Worm (Caenorhabditis elegans) whole organism, mixed stage, embryonic: ENCODE results near the gene ugt-62.

Experiments used
- M03D4.4 ChIP-seq: sonication (generic microtip); optimal IDR thresholded peaks from 2 replicates; lab custom pipeline; 2017; ENCODE audit warnings: mild to moderate bottlenecking, missing genetic modification characterization, missing compliant biosample characterization
- blmp-1 ChIP-seq: fragments of 150-350 bp; optimal IDR thresholded peaks from 2 replicates; lab custom pipeline; 2014; ENCODE audit warnings: missing biosample characterization, missing genetic modification characterization
- ceh-39 ChIP-seq: fragments of 150-350 bp; optimal IDR thresholded peaks from 2 replicates; lab custom pipeline; 2014; ENCODE audit warnings: missing biosample characterization, missing genetic modification characterization
- ceh-43 ChIP-seq: fragments of 200-800 bp; sonication (Bioruptor generic); optimal IDR thresholded peaks from 2 replicates; lab custom pipeline; 2018; ENCODE audit warnings: mild to moderate bottlenecking, missing genetic modification characterization, moderate library complexity, missing compliant biosample characterization
- ceh-83 ChIP-seq: fragments of 200-800 bp; sonication (Bioruptor generic); optimal IDR thresholded peaks from 2 replicates; lab custom pipeline; 2018; ENCODE audit warnings: mild to moderate bottlenecking, missing genetic modification characterization, missing compliant biosample characterization
- drap-1 ChIP-seq: fragments of 200-800 bp; sonication (Bioruptor generic); optimal IDR thresholded peaks from 3 replicates; lab custom pipeline; 2018; ENCODE audit warnings: mild to moderate bottlenecking, missing genetic modification characterization, missing compliant biosample characterization
- elt-1 ChIP-seq: sonication (generic microtip); optimal IDR thresholded peaks from 2 replicates; lab custom pipeline; 2017; ENCODE audit warnings: missing genetic modification characterization, mild to moderate bottlenecking, missing compliant biosample characterization, antibody characterized with exemption, moderate library complexity, borderline replicate concordance; ENCODE audit not compliant: insufficient read depth
- elt-3 ChIP-seq: fragments of 150-350 bp; optimal IDR thresholded peaks from 2 replicates; lab custom pipeline; 2014; ENCODE audit warnings: missing biosample characterization, missing genetic modification characterization
- flh-1 ChIP-seq: fragments of 200-800 bp; sonication (Bioruptor generic); optimal IDR thresholded peaks from 2 replicates; lab custom pipeline; 2018; ENCODE audit warnings: mild to moderate bottlenecking, missing genetic modification characterization, moderate library complexity, missing compliant biosample characterization
- ham-2 ChIP-seq: fragments of 200-800 bp; sonication (Bioruptor generic); optimal IDR thresholded peaks from 2 replicates; lab custom pipeline; 2018; ENCODE audit warnings: mild to moderate bottlenecking, missing genetic modification characterization, missing compliant biosample characterization
- hlh-1 ChIP-seq: fragments of 150-350 bp; optimal IDR thresholded peaks from 2 replicates; lab custom pipeline; 2014; ENCODE audit warnings: missing biosample characterization, missing genetic modification reagents, missing genetic modification characterization
- lin-32 ChIP-seq: fragments of 200-800 bp; sonication (Bioruptor generic); optimal IDR thresholded peaks from 2 replicates; lab custom pipeline; 2018; ENCODE audit warnings: mild to moderate bottlenecking, missing genetic modification characterization, missing compliant biosample characterization
- lsy-2 ChIP-seq: fragments of 150-350 bp; optimal IDR thresholded peaks from 2 replicates; lab custom pipeline; 2014; ENCODE audit warnings: missing biosample characterization, missing genetic modification characterization
- mep-1 ChIP-seq: fragments of 150-350 bp; optimal IDR thresholded peaks from 2 replicates; lab custom pipeline; 2017; ENCODE audit warnings: missing biosample characterization, missing genetic modification reagents, missing genetic modification characterization, inconsistent platforms
- mls-2 ChIP-seq: sonication (generic microtip); optimal IDR thresholded peaks from 2 replicates; lab custom pipeline; 2016; ENCODE audit warnings: mild to moderate bottlenecking, missing genetic modification characterization, moderate library complexity, missing compliant biosample characterization
- nhr-12 ChIP-seq: fragments of 150-350 bp; optimal IDR thresholded peaks from 2 replicates; lab custom pipeline; 2014; ENCODE audit warnings: missing biosample characterization, missing genetic modification characterization
- nhr-2 ChIP-seq: fragments of 150-350 bp; optimal IDR thresholded peaks from 2 replicates; lab custom pipeline; 2014; ENCODE audit warnings: missing biosample characterization, missing genetic modification characterization
- nhr-237 ChIP-seq: fragments of 150-350 bp; optimal IDR thresholded peaks from 2 replicates; lab custom pipeline; 2014; ENCODE audit warnings: missing biosample characterization, missing genetic modification characterization
- nhr-28 ChIP-seq: fragments of 150-350 bp; optimal IDR thresholded peaks from 2 replicates; lab custom pipeline; 2014; ENCODE audit warnings: missing biosample characterization, missing genetic modification characterization
- nhr-76 ChIP-seq: sonication (generic microtip); optimal IDR thresholded peaks from 2 replicates; lab custom pipeline; 2017; ENCODE audit warnings: missing biosample characterization, missing genetic modification characterization
- pha-4 ChIP-seq: fragments of 150-350 bp; optimal IDR thresholded peaks from 2 replicates; lab custom pipeline; 2018; ENCODE audit warnings: missing biosample characterization, missing genetic modification reagents, missing genetic modification characterization
- sem-2 ChIP-seq: fragments of 200-800 bp; sonication (Bioruptor generic); optimal IDR thresholded peaks from 2 replicates; lab custom pipeline; 2018; ENCODE audit warnings: mild to moderate bottlenecking, missing genetic modification characterization, missing compliant biosample characterization
- snpc-4 ChIP-seq: fragments of 150-350 bp; optimal IDR thresholded peaks from 2 replicates; lab custom pipeline; 2014; ENCODE audit warnings: missing biosample characterization, missing genetic modification characterization
- sptf-1 ChIP-seq: sonication (generic microtip); optimal IDR thresholded peaks from 2 replicates; lab custom pipeline; 2017; ENCODE audit warnings: mild to moderate bottlenecking, missing genetic modification characterization, moderate library complexity, missing compliant biosample characterization
- tbx-8 ChIP-seq: fragments of 200-800 bp; sonication (Bioruptor generic); optimal IDR thresholded peaks from 2 replicates; lab custom pipeline; 2018; ENCODE audit warnings: mild to moderate bottlenecking, missing genetic modification characterization, moderate library complexity, missing compliant biosample characterization
- unc-39 ChIP-seq: fragments of 150-350 bp; optimal IDR thresholded peaks from 2 replicates; lab custom pipeline; 2014; ENCODE audit warnings: missing biosample characterization, missing genetic modification characterization
- unc-62 ChIP-seq: fragments of 150-350 bp; optimal IDR thresholded peaks from 2 replicates; lab custom pipeline; 2014; ENCODE audit warnings: missing biosample characterization, missing genetic modification reagents, missing genetic modification characterization
- zip-8 ChIP-seq: fragments of 150-350 bp; optimal IDR thresholded peaks from 2 replicates; lab custom pipeline; 2014; ENCODE audit warnings: missing biosample characterization, missing genetic modification characterization
- ztf-11 ChIP-seq: fragments of 150-350 bp; optimal IDR thresholded peaks from 2 replicates; lab custom pipeline; 2014; ENCODE audit warnings: missing biosample characterization, missing genetic modification characterization

ugt-62 gene

ce11 chrIII:4498938-4499337 lies 41.5 kb downstream of the ugt-62 start, which contains the start of the genes C07G2.5 and atf-7:
Gene C07G2.5 (minus strand): TSS chrIII:4499038.
Gene atf-7 (minus strand): TSS chrIII:4499045.
- no peak for TF ChIP-seq nhr-76 (tag; lab: Kevin White, UChicago)
- no peak for TF ChIP-seq ztf-11 (tag; lab: Kevin White, UChicago)
- no peak for TF ChIP-seq flh-1 (GFP tag; lab: Kevin White, UChicago)
- TF ChIP-seq nhr-237 (tag; lab: Kevin White, UChicago): no peak
- no peak for TF ChIP-seq elt-3 (tag; lab: Kevin White, UChicago)
- TF ChIP-seq pha-4 (tag; lab: Kevin White, UChicago): no peak
- TF ChIP-seq lsy-2 (tag; lab: Kevin White, UChicago): no peak
- TF ChIP-seq unc-39 (tag; lab: Kevin White, UChicago): no peak
- no peak for TF ChIP-seq ham-2 (GFP tag; lab: Kevin White, UChicago)
- no peak for TF ChIP-seq mep-1 (tag; lab: Kevin White, UChicago)
- TF ChIP-seq sptf-1 (tag; lab: Kevin White, UChicago): no peak
- no peak for TF ChIP-seq hlh-1 (tag; lab: Kevin White, UChicago)
- no peak for TF ChIP-seq blmp-1
- TF ChIP-seq snpc-4: no peak
- no peak for TF ChIP-seq drap-1 (GFP tag; lab: Kevin White, UChicago)
- no peak for TF ChIP-seq nhr-12 (tag; lab: Kevin White, UChicago)

- TF ChIP-seq nhr-2 (tag; lab: Kevin White, UChicago): no peak
- peak; percentile 29 for TF ChIP-seq zip-8 (tag; lab: Kevin White, UChicago)
- no peak for TF ChIP-seq flh-1 (GFP tag; lab: Kevin White, UChicago)
Measured at ce11 chrIII:4496085-4496484, 44.3 kb downstream of the ugt-62 start.

ce11 chrIII:4495685-4496084 lies 44.7 kb downstream of the ugt-62 start:
- TF ChIP-seq sptf-1 (tag; lab: Kevin White, UChicago) (no peak), blmp-1 (no peak), mls-2 (tag; lab: Kevin White, UChicago) (no peak), sem-2 (GFP tag; lab: Kevin White, UChicago) (no peak), zip-8 (tag; lab: Kevin White, UChicago) (no peak), ceh-39 (tag; lab: Kevin White, UChicago) (no peak)

ce11 chrIII:4495250-4495649 lies 45.2 kb downstream of the ugt-62 start:
- no peak for TF ChIP-seq M03D4.4 (tag; lab: Kevin White, UChicago)
- TF ChIP-seq tbx-8 (GFP tag; lab: Kevin White, UChicago): no peak
- no peak for TF ChIP-seq ham-2 (GFP tag; lab: Kevin White, UChicago)
- no peak for TF ChIP-seq flh-1 (GFP tag; lab: Kevin White, UChicago)
- no peak for TF ChIP-seq lsy-2 (tag; lab: Kevin White, UChicago)
- TF ChIP-seq lin-32: no peak
- no peak for TF ChIP-seq ceh-39 (tag; lab: Kevin White, UChicago)
- no peak for TF ChIP-seq mls-2 (tag; lab: Kevin White, UChicago)
- TF ChIP-seq elt-1 (tag; lab: Kevin White, UChicago): no peak
- no peak for TF ChIP-seq nhr-28 (tag; lab: Kevin White, UChicago)

ce11 chrIII:4494541-4495010 lies 45.8 kb downstream of the ugt-62 start:
- TF ChIP-seq unc-39 (tag; lab: Kevin White, UChicago) (no peak), M03D4.4 (tag; lab: Kevin White, UChicago) (no peak), nhr-12 (tag; lab: Kevin White, UChicago) (no peak), ceh-83 (no peak), unc-62 (no peak), pha-4 (tag; lab: Kevin White, UChicago) (no peak), lin-32 (no peak), elt-3 (tag; lab: Kevin White, UChicago) (no peak), ceh-43 (GFP tag; lab: Kevin White, UChicago) (no peak), sptf-1 (tag; lab: Kevin White, UChicago) (no peak)
